Fruit fly (Drosophila melanogaster) whole organism, embryonic: ENCODE measurements around the gene RpL34b.

Experiments used
- Asciz ChIP-seq: fragments of 200-800 bp; sonication (Bioruptor generic); optimal IDR thresholded peaks from 2 replicates; lab custom pipeline; 2017; ENCODE audit warnings: missing biosample characterization, mild to moderate bottlenecking, missing genetic modification characterization, missing genetic modification reagents
- B-H2 ChIP-seq: fragments of 200-800 bp; sonication (Bioruptor generic); optimal IDR thresholded peaks from 2 replicates; lab custom pipeline; 2018; ENCODE audit warnings: missing biosample characterization, mild to moderate bottlenecking, missing genetic modification characterization
- CG10274 ChIP-seq: fragments of 200-800 bp; sonication (Bioruptor generic); optimal IDR thresholded peaks from 3 replicates; lab custom pipeline; 2017; ENCODE audit warnings: missing biosample characterization, mild to moderate bottlenecking, missing genetic modification characterization
- CG10565 ChIP-seq: fragments of 200-800 bp; sonication (Bioruptor generic); optimal IDR thresholded peaks from 3 replicates; lab custom pipeline; 2016; ENCODE audit warnings: missing biosample characterization, mild to moderate bottlenecking, missing genetic modification characterization
- CG10979 ChIP-seq: fragments of 200-800 bp; sonication (Bioruptor generic); optimal IDR thresholded peaks from 2 replicates; lab custom pipeline; 2018; ENCODE audit warnings: missing biosample characterization, mild to moderate bottlenecking, missing genetic modification characterization, moderate library complexity
- CG11093 ChIP-seq: fragments of 200-800 bp; sonication (Bioruptor generic); IDR thresholded peaks from 3 replicates; pipeline ENCODE4 v1.3.6; 2022; ENCODE audit warnings: missing biosample characterization, missing genetic modification characterization
- CG11723 ChIP-seq: fragments of 200-800 bp; sonication (Bioruptor generic); optimal IDR thresholded peaks from 2 replicates; lab custom pipeline; 2017; ENCODE audit warnings: missing biosample characterization, mild to moderate bottlenecking, missing genetic modification characterization
- CG12236 ChIP-seq: fragments of 200-800 bp; sonication (Bioruptor generic); optimal IDR thresholded peaks from 2 replicates; lab custom pipeline; 2016; ENCODE audit warnings: missing biosample characterization, missing genetic modification characterization
- CG1233 ChIP-seq: fragments of 200-800 bp; sonication (Bioruptor generic); optimal IDR thresholded peaks from 4 replicates; lab custom pipeline; 2018; ENCODE audit warnings: missing biosample characterization, mild to moderate bottlenecking, missing genetic modification characterization
- CG13424 ChIP-seq: fragments of 200-800 bp; sonication (Bioruptor generic); optimal IDR thresholded peaks from 2 replicates; lab custom pipeline; 2019; ENCODE audit warnings: missing biosample characterization, mild to moderate bottlenecking, missing genetic modification characterization, moderate library complexity
- CG15269 ChIP-seq: fragments of 200-800 bp; sonication (Bioruptor generic); optimal IDR thresholded peaks from 2 replicates; lab custom pipeline; 2018; ENCODE audit warnings: missing biosample characterization, mild to moderate bottlenecking, missing genetic modification characterization, moderate library complexity
- CG15696 ChIP-seq: fragments of 200-800 bp; sonication (Bioruptor generic); optimal IDR thresholded peaks from 2 replicates; lab custom pipeline; 2019; ENCODE audit warnings: missing biosample characterization, mild to moderate bottlenecking, missing genetic modification characterization, moderate library complexity
- CG1603 ChIP-seq: fragments of 200-800 bp; sonication (Bioruptor generic); optimal IDR thresholded peaks from 2 replicates; lab custom pipeline; 2019; ENCODE audit warnings: missing biosample characterization, mild to moderate bottlenecking, missing genetic modification characterization, moderate library complexity
- CG17385 ChIP-seq: fragments of 200-800 bp; sonication (Bioruptor generic); optimal IDR thresholded peaks from 3 replicates; lab custom pipeline; 2018; ENCODE audit warnings: missing biosample characterization, mild to moderate bottlenecking, missing genetic modification characterization
- CG17802 ChIP-seq: fragments of 200-800 bp; sonication (Bioruptor generic); optimal IDR thresholded peaks from 2 replicates; lab custom pipeline; 2018; ENCODE audit warnings: missing biosample characterization, mild to moderate bottlenecking, missing genetic modification characterization, moderate library complexity
- CG1832 ChIP-seq: fragments of 200-800 bp; sonication (Bioruptor generic); optimal IDR thresholded peaks from 2 replicates; lab custom pipeline; 2017; ENCODE audit warnings: missing biosample characterization, mild to moderate bottlenecking, missing genetic modification characterization, inconsistent platforms
- CG3281 ChIP-seq: fragments of 200-800 bp; sonication (Bioruptor generic); optimal IDR thresholded peaks from 3 replicates; lab custom pipeline; 2017; ENCODE audit warnings: missing biosample characterization, mild to moderate bottlenecking, missing genetic modification characterization
- CG3407 ChIP-seq: fragments of 200-800 bp; sonication (Bioruptor generic); optimal IDR thresholded peaks from 2 replicates; lab custom pipeline; 2018; ENCODE audit warnings: missing biosample characterization, mild to moderate bottlenecking, missing genetic modification characterization
- CG3726 ChIP-seq: fragments of 200-800 bp; sonication (Bioruptor generic); IDR thresholded peaks from 3 replicates; pipeline ENCODE4, ENCODE4 v1.3.6; 2022; ENCODE audit warnings: missing biosample characterization, missing genetic modification characterization
- CG4328 ChIP-seq: fragments of 200-800 bp; sonication (Bioruptor generic); optimal IDR thresholded peaks from 3 replicates; lab custom pipeline; 2017; ENCODE audit warnings: missing biosample characterization, missing genetic modification reagents, missing genetic modification characterization
- CG4424 ChIP-seq: fragments of 200-800 bp; sonication (Bioruptor generic); optimal IDR thresholded peaks from 3 replicates; lab custom pipeline; 2016; ENCODE audit warnings: missing biosample characterization, missing genetic modification characterization
- CG5245 ChIP-seq: fragments of 200-800 bp; sonication (Bioruptor generic); optimal IDR thresholded peaks from 3 replicates; lab custom pipeline; 2016; ENCODE audit warnings: missing biosample characterization, missing genetic modification characterization
- CG7786 ChIP-seq: fragments of 200-800 bp; sonication (Bioruptor generic); optimal IDR thresholded peaks from 2 replicates; lab custom pipeline; 2016; ENCODE audit warnings: missing biosample characterization, missing genetic modification characterization
- CG9727 ChIP-seq: fragments of 200-800 bp; sonication (Bioruptor generic); optimal IDR thresholded peaks from 3 replicates; lab custom pipeline; 2017; ENCODE audit warnings: missing biosample characterization, mild to moderate bottlenecking, missing genetic modification characterization
- D19B ChIP-seq: fragments of 200-800 bp; sonication (Bioruptor generic); optimal IDR thresholded peaks from 2 replicates; lab custom pipeline; 2017; ENCODE audit warnings: missing biosample characterization, mild to moderate bottlenecking, missing genetic modification characterization
- Dfd ChIP-seq, 2 experiments: fragments of >200 bp; optimal IDR thresholded peaks; 2 replicates each; lab custom pipeline; 2017; ENCODE audit warnings: missing biosample characterization in 2 of 2, missing genetic modification characterization in 2 of 2
- Dip3 ChIP-seq: fragments of 200-800 bp; sonication (Bioruptor generic); optimal IDR thresholded peaks from 3 replicates; lab custom pipeline; 2016; ENCODE audit warnings: missing biosample characterization, missing genetic modification characterization
- HLH3B ChIP-seq: fragments of 200-800 bp; sonication (Bioruptor generic); IDR thresholded peaks from 2 replicates; pipeline ENCODE4 v1.3.6; 2022; ENCODE audit warnings: missing biosample characterization, missing genetic modification characterization
- HLH54F ChIP-seq: fragments of 200-800 bp; sonication (Bioruptor generic); optimal IDR thresholded peaks from 3 replicates; lab custom pipeline; 2016; ENCODE audit warnings: missing biosample characterization, missing genetic modification characterization
- Hand ChIP-seq: fragments of 200-800 bp; sonication (Bioruptor generic); optimal IDR thresholded peaks from 2 replicates; lab custom pipeline; 2017; ENCODE audit warnings: mild to moderate bottlenecking, missing biosample characterization, missing genetic modification reagents, missing genetic modification characterization
- Hr3 ChIP-seq: fragments of 200-800 bp; sonication (Bioruptor generic); optimal IDR thresholded peaks from 3 replicates; lab custom pipeline; 2016; ENCODE audit warnings: missing biosample characterization, missing genetic modification characterization
- Hr51 ChIP-seq, 2 experiments: fragments of 200-800 bp; sonication (Bioruptor generic); optimal IDR thresholded peaks; 2 replicates in 1 of 2; 3 replicates in 1 of 2; lab custom pipeline; 2016 to 2018; ENCODE audit warnings: missing biosample characterization in 2 of 2, missing genetic modification characterization in 2 of 2, mild to moderate bottlenecking in 1 of 2, moderate library complexity in 1 of 2
- Mrtf ChIP-seq: fragments of 200-800 bp; sonication (Bioruptor generic); IDR thresholded peaks from 3 replicates; pipeline ENCODE4 v1.3.6; 2022; ENCODE audit warnings: missing biosample characterization, missing genetic modification characterization
- NK7.1 ChIP-seq: fragments of 200-800 bp; sonication (Bioruptor generic); optimal IDR thresholded peaks from 3 replicates; lab custom pipeline; 2016; ENCODE audit warnings: missing biosample characterization, missing genetic modification characterization
- Tbp ChIP-seq: fragments of >200 bp; optimal IDR thresholded peaks from 2 replicates; lab custom pipeline; 2018; ENCODE audit warnings: missing biosample characterization, missing genetic modification characterization
- aop ChIP-seq: fragments of 200-800 bp; sonication (Bioruptor generic); IDR thresholded peaks from 2 replicates; pipeline ENCODE4 v1.3.6; 2022; ENCODE audit warnings: missing biosample characterization, missing genetic modification characterization
- bcd ChIP-seq: fragments of 200-800 bp; sonication (Bioruptor generic); optimal IDR thresholded peaks from 2 replicates; lab custom pipeline; 2017; ENCODE audit warnings: missing biosample characterization, mild to moderate bottlenecking, missing genetic modification characterization
- cas ChIP-seq: fragments of 200-800 bp; sonication (Bioruptor generic); IDR thresholded peaks from 2 replicates; pipeline ENCODE4 v1.3.6; 2022; ENCODE audit warnings: missing biosample characterization, missing genetic modification characterization
- cato ChIP-seq: fragments of 200-800 bp; sonication (Bioruptor generic); optimal IDR thresholded peaks from 2 replicates; lab custom pipeline; 2016; ENCODE audit warnings: missing biosample characterization, missing genetic modification characterization, borderline replicate concordance
- corto ChIP-seq: fragments of 200-800 bp; sonication (Bioruptor generic); optimal IDR thresholded peaks from 2 replicates; lab custom pipeline; 2016; ENCODE audit warnings: missing biosample characterization, mild to moderate bottlenecking, missing genetic modification characterization, moderate library complexity
- dimm ChIP-seq: fragments of 200-800 bp; sonication (Bioruptor generic); IDR thresholded peaks from 2 replicates; pipeline ENCODE4 v1.3.6; 2022; ENCODE audit warnings: missing biosample characterization, missing genetic modification characterization
- dmrt99B ChIP-seq: fragments of 200-800 bp; sonication (Bioruptor generic); optimal IDR thresholded peaks from 2 replicates; lab custom pipeline; 2018; ENCODE audit warnings: missing biosample characterization, mild to moderate bottlenecking, missing genetic modification characterization, moderate library complexity
- exex ChIP-seq: fragments of 200-800 bp; sonication (Bioruptor generic); optimal IDR thresholded peaks from 4 replicates; lab custom pipeline; 2018; ENCODE audit warnings: missing biosample characterization, mild to moderate bottlenecking, missing genetic modification characterization, moderate library complexity
- jing ChIP-seq: fragments of 200-800 bp; sonication (Bioruptor generic); optimal IDR thresholded peaks from 2 replicates; lab custom pipeline; 2018; ENCODE audit warnings: missing biosample characterization, mild to moderate bottlenecking, missing genetic modification characterization
- nau ChIP-seq: fragments of 200-800 bp; sonication (Bioruptor generic); optimal IDR thresholded peaks from 3 replicates; lab custom pipeline; 2017; ENCODE audit warnings: missing biosample characterization, mild to moderate bottlenecking, missing genetic modification characterization, missing genetic modification reagents
- onecut ChIP-seq: fragments of 200-800 bp; sonication (Bioruptor generic); IDR thresholded peaks from 2 replicates; pipeline ENCODE4 v1.3.6; 2022; ENCODE audit warnings: missing biosample characterization, missing genetic modification characterization
- p53 ChIP-seq: fragments of 200-800 bp; sonication (Bioruptor generic); optimal IDR thresholded peaks from 2 replicates; lab custom pipeline; 2016; ENCODE audit warnings: missing biosample characterization, missing genetic modification characterization
- pb ChIP-seq: fragments of 200-800 bp; sonication (Bioruptor generic); optimal IDR thresholded peaks from 3 replicates; lab custom pipeline; 2016; ENCODE audit warnings: missing biosample characterization, missing genetic modification characterization
- scrt ChIP-seq: fragments of 200-800 bp; sonication (Bioruptor generic); optimal IDR thresholded peaks from 2 replicates; lab custom pipeline; 2018; ENCODE audit warnings: missing biosample characterization, mild to moderate bottlenecking, missing genetic modification characterization, moderate library complexity
- unpg ChIP-seq: fragments of 200-800 bp; sonication (Bioruptor generic); optimal IDR thresholded peaks from 3 replicates; lab custom pipeline; 2018; ENCODE audit warnings: missing biosample characterization, mild to moderate bottlenecking, missing genetic modification characterization, moderate library complexity

The RpL34b gene

DNA sequence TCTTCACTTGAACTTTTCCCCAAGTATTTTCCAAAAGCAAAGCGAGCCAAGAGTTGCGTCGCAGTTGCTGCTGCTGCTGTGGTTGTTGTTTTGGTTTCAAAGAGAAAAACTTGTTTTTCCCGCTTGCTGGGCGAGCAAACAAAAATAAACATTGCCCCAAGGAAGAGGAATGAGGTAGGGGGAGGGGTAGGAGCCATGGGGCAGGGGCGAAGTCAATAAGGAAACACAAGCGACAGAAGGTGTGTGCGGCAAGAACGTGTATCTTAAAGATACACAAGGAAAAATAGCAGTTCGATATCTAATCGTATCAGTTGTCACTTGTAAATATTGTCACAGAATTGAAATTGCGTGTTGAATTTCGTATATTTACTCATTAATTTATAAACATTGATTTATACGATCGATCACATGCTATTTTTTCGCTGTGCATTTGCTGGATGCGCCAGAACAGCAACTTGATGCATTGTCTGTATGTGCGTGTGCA, 7.4 kb downstream of the RpL34b start (continued):
- peak; percentile 65 for TF ChIP-seq nau (GFP tag; lab: Kevin White, UChicago)
- TF ChIP-seq bcd (GFP tag; lab: Kevin White, UChicago): peak; percentile 53
- TF ChIP-seq CG3726 (GFP tag; lab: Robert Waterston, UW): peak; percentile 77; the same call in 2 of the 3 replicates
- TF ChIP-seq Mrtf (GFP tag; lab: Robert Waterston, UW): no peak
- peak; percentile 76 for TF ChIP-seq CG4424
- no peak for TF ChIP-seq CG1832
- peak; percentile 64 for TF ChIP-seq CG3281
- TF ChIP-seq CG15696: peak; percentile 86
- peak; percentile 39 for TF ChIP-seq scrt
- TF ChIP-seq HLH3B (GFP tag; lab: Robert Waterston, UW): peak; percentile 65
- peak; percentile 13 for TF ChIP-seq CG17802 (tag; lab: Kevin White, UChicago)
- TF ChIP-seq corto (GFP tag; lab: Kevin White, UChicago): peak; percentile 59
- peak; percentile 38 for TF ChIP-seq Hr3 (GFP tag; lab: Kevin White, UChicago)
- peak; percentile 19 for TF ChIP-seq Hand (GFP tag; lab: Kevin White, UChicago)
- peak; percentile 55 for TF ChIP-seq CG15269
- TF ChIP-seq unpg (GFP tag; lab: Kevin White, UChicago): peak; percentile 79
- peak; percentile 54 for TF ChIP-seq CG11723 (GFP tag; lab: Kevin White, UChicago)
- TF ChIP-seq p53 (GFP tag; lab: Kevin White, UChicago): no peak
- no peak for TF ChIP-seq Dip3 (GFP tag; lab: Kevin White, UChicago)
- no peak for TF ChIP-seq CG12236 (GFP tag; lab: Kevin White, UChicago)
- TF ChIP-seq dmrt99B (tag; lab: Kevin White, UChicago): peak; percentile 70
- TF ChIP-seq Asciz (GFP tag; lab: Kevin White, UChicago): peak; percentile 82
- no peak for TF ChIP-seq dimm (GFP tag; lab: Robert Waterston, UW)
- peak; percentile 72 for TF ChIP-seq CG3407
- TF ChIP-seq CG10979 (tag; lab: Kevin White, UChicago): peak; percentile 86
- no peak for TF ChIP-seq HLH54F (GFP tag; lab: Kevin White, UChicago)
- TF ChIP-seq CG17385 (GFP tag; lab: Kevin White, UChicago): peak; percentile 76
- TF ChIP-seq CG4328 (GFP tag; lab: Kevin White, UChicago): peak; percentile 44
- peak; percentile 91 for TF ChIP-seq CG1603 (tag; lab: Kevin White, UChicago)
- peak; percentile 71 for TF ChIP-seq CG13424 (tag; lab: Kevin White, UChicago)
- peak; percentile 38 for TF ChIP-seq CG10274 (GFP tag; lab: Kevin White, UChicago)
- peak; percentile 80 for TF ChIP-seq CG1233 (GFP tag; lab: Kevin White, UChicago)
- peak; percentile 55; the same call in 1 of the 3 replicates for TF ChIP-seq CG11093
- peak; percentile 4 for TF ChIP-seq exex
- no peak for TF ChIP-seq CG7786 (GFP tag; lab: Kevin White, UChicago)
- no peak for TF ChIP-seq B-H2 (GFP tag; lab: Kevin White, UChicago)
- TF ChIP-seq cas (GFP tag; lab: Robert Waterston, UW): no peak
- peak; percentile 74 for TF ChIP-seq onecut (GFP tag; lab: Robert Waterston, UW)
- TF ChIP-seq D19B: no peak
- peak; percentile 48 for TF ChIP-seq CG5245 (GFP tag; lab: Kevin White, UChicago)
- TF ChIP-seq Dfd (GFP tag; optimal IDR thresholded peaks at IDR 0.05; lab: Kevin White, UChicago): no peak
- TF ChIP-seq jing: peak; percentile 59
- peak in 1 of 2 experiments; percentile 9 for TF ChIP-seq Hr51 (GFP tag; optimal IDR thresholded peaks at IDR 0.05; lab: Kevin White, UChicago)
- TF ChIP-seq CG10565 (GFP tag; lab: Kevin White, UChicago): no peak
- no peak for TF ChIP-seq cato (GFP tag; lab: Kevin White, UChicago)
- no peak for TF ChIP-seq Tbp (GFP tag; lab: Kevin White, UChicago)
- TF ChIP-seq pb (GFP tag; lab: Kevin White, UChicago): no peak
- TF ChIP-seq aop (GFP tag; lab: Robert Waterston, UW): 0 out of 2 replicates have a peak, but pooled peaks have one; percentile 23
- peak; percentile 82 for TF ChIP-seq CG9727 (GFP tag; lab: Kevin White, UChicago)
- TF ChIP-seq NK7.1 (GFP tag; lab: Kevin White, UChicago): peak; percentile 0
